Worm (Caenorhabditis elegans) whole organism, L3 larva: ENCODE measurements around the gene nemt-1.

Source experiments
- aly-2 ChIP-seq: fragments of 150-350 bp; optimal IDR thresholded peaks from 2 replicates; lab custom pipeline; 2014; ENCODE audit warnings: missing biosample characterization, missing genetic modification characterization
- ama-1 ChIP-seq: fragments of 150-350 bp; optimal IDR thresholded peaks from 2 replicates; lab custom pipeline; 2018
- egl-5 ChIP-seq: fragments of 150-350 bp; optimal IDR thresholded peaks from 2 replicates; lab custom pipeline; 2017; ENCODE audit warnings: missing biosample characterization, missing genetic modification reagents, missing genetic modification characterization, inconsistent platforms
- nhr-76 ChIP-seq: fragments of 150-350 bp; sonication (generic microtip); optimal IDR thresholded peaks from 5 replicates; lab custom pipeline; 2014; ENCODE audit warnings: missing biosample characterization, missing genetic modification characterization
- snpc-4 ChIP-seq: fragments of 150-350 bp; optimal IDR thresholded peaks from 2 replicates; lab custom pipeline; 2014; ENCODE audit warnings: missing biosample characterization, missing genetic modification characterization

- TF ChIP-seq nhr-76 (tag; lab: Kevin White, UChicago) (no peak), snpc-4 (tag; lab: Kevin White, UChicago) (no peak), ama-1 (lab: Kevin White, UChicago) (no peak), aly-2 (tag; lab: Kevin White, UChicago) (no peak), egl-5 (tag; lab: Kevin White, UChicago) (no peak)
Measured at ce11 chrIV:9333007-9333406, 13.8 kb upstream of the nemt-1 start.
